Worm (Caenorhabditis elegans) whole organism, early embryonic: ENCODE results near the gene C46H3.1.

Source experiments
- B0310.2 ChIP-seq: sonication (generic microtip); optimal IDR thresholded peaks from 2 replicates; lab custom pipeline; 2016; ENCODE audit warnings: mild to moderate bottlenecking, missing genetic modification characterization, missing compliant biosample characterization
- F13C5.2 ChIP-seq: sonication (generic microtip); optimal IDR thresholded peaks from 2 replicates; lab custom pipeline; 2017; ENCODE audit warnings: mild to moderate bottlenecking, missing genetic modification characterization, inconsistent platforms, missing compliant biosample characterization
- aly-1 ChIP-seq: sonication (generic microtip); optimal IDR thresholded peaks from 2 replicates; lab custom pipeline; 2016; ENCODE audit warnings: missing genetic modification characterization, missing compliant biosample characterization
- ama-1 ChIP-seq: fragments of 150-350 bp; optimal IDR thresholded peaks from 2 replicates; lab custom pipeline; 2014
- ceh-13 ChIP-seq: fragments of 200-800 bp; sonication (Bioruptor generic); optimal IDR thresholded peaks from 2 replicates; lab custom pipeline; 2018; ENCODE audit warnings: mild to moderate bottlenecking, missing genetic modification characterization, missing compliant biosample characterization
- ceh-36 ChIP-seq: sonication (generic microtip); optimal IDR thresholded peaks from 2 replicates; lab custom pipeline; 2016; ENCODE audit warnings: missing genetic modification characterization, inconsistent platforms, missing compliant biosample characterization
- ets-7 ChIP-seq: sonication (generic microtip); optimal IDR thresholded peaks from 2 replicates; lab custom pipeline; 2016; ENCODE audit warnings: missing genotype, missing genetic modification characterization, missing compliant biosample characterization
- flt-1 ChIP-seq: fragments of 200-800 bp; sonication (Bioruptor generic); IDR thresholded peaks from 2 replicates; pipeline ENCODE4 v1.3.6; 2022; ENCODE audit warnings: missing genetic modification characterization, missing compliant biosample characterization
- hmbx-1 ChIP-seq: sonication (generic microtip); optimal IDR thresholded peaks from 2 replicates; lab custom pipeline; 2016; ENCODE audit warnings: mild to moderate bottlenecking, missing genetic modification characterization, missing compliant biosample characterization
- hmg-4 ChIP-seq: fragments of 200-800 bp; sonication (Bioruptor generic); optimal IDR thresholded peaks from 2 replicates; lab custom pipeline; 2018; ENCODE audit warnings: mild to moderate bottlenecking, missing genetic modification characterization, missing compliant biosample characterization
- hnd-1 ChIP-seq: sonication (generic microtip); optimal IDR thresholded peaks from 2 replicates; lab custom pipeline; 2016; ENCODE audit warnings: missing genetic modification characterization, missing compliant biosample characterization
- pes-1 ChIP-seq: fragments of 200-800 bp; sonication (Bioruptor generic); IDR thresholded peaks from 2 replicates; pipeline ENCODE4 v1.3.6; 2022; ENCODE audit warnings: missing genetic modification reagents, missing genetic modification characterization, missing compliant biosample characterization
- scrt-1 ChIP-seq: fragments of 200-800 bp; sonication (Bioruptor generic); IDR thresholded peaks from 2 replicates; pipeline ENCODE4 v1.3.6; 2022; ENCODE audit warnings: missing genetic modification characterization, missing compliant biosample characterization
- sea-1 ChIP-seq: fragments of 200-800 bp; sonication (Bioruptor generic); conservative IDR thresholded peaks from 2 replicates; pipeline ENCODE4 v1.3.6; 2022; ENCODE audit warnings: missing genetic modification characterization, missing compliant biosample characterization
- tbx-11 ChIP-seq: fragments of 200-800 bp; sonication (Bioruptor generic); IDR thresholded peaks from 2 replicates; pipeline ENCODE4 v1.3.6; 2022; ENCODE audit warnings: missing genetic modification characterization, missing compliant biosample characterization
- tbx-37 ChIP-seq: fragments of 200-800 bp; sonication (Bioruptor generic); conservative IDR thresholded peaks from 2 replicates; pipeline ENCODE4 v1.3.6; 2022; ENCODE audit warnings: missing genetic modification reagents, missing genetic modification characterization, missing compliant biosample characterization
- tra-4 ChIP-seq: sonication (generic microtip); optimal IDR thresholded peaks from 2 replicates; lab custom pipeline; 2017; ENCODE audit warnings: missing genetic modification characterization, missing compliant biosample characterization

C46H3.1 gene

ce11 chrX:1207915-1208314 lies 1.3 kb upstream of the C46H3.1 start:
- TF ChIP-seq ceh-13 (GFP tag; lab: Kevin White, UChicago) (no peak), tbx-37 (GFP tag; lab: Robert Waterston, UW) (no peak), sea-1 (GFP tag; lab: Robert Waterston, UW) (no peak), hmbx-1 (tag; lab: Kevin White, UChicago) (no peak), tra-4 (tag; lab: Kevin White, UChicago) (no peak)

- TF ChIP-seq tbx-11 (no peak), tbx-37 (GFP tag; lab: Robert Waterston, UW) (no peak), B0310.2 (no peak), hnd-1 (tag; lab: Kevin White, UChicago) (no peak), F13C5.2 (no peak), pes-1 (no peak), aly-1 (tag; lab: Kevin White, UChicago) (no peak)
Observed at ce11 chrX:1213136-1213535, 3.9 kb downstream of the C46H3.1 start.

ce11 chrX:1216833-1217232 lies 7.6 kb downstream of the C46H3.1 start:
- no peak for TF ChIP-seq ama-1 (lab: Kevin White, UChicago)
- TF ChIP-seq scrt-1 (GFP tag; lab: Robert Waterston, UW): no peak
- no peak for TF ChIP-seq tbx-37 (GFP tag; lab: Robert Waterston, UW)
- TF ChIP-seq pes-1: no peak
- no peak for TF ChIP-seq tbx-11
- no peak for TF ChIP-seq aly-1 (tag; lab: Kevin White, UChicago)
- no peak for TF ChIP-seq sea-1 (GFP tag; lab: Robert Waterston, UW)
- TF ChIP-seq hmbx-1 (tag; lab: Kevin White, UChicago): no peak
- no peak for TF ChIP-seq flt-1 (GFP tag; lab: Robert Waterston, UW)
- no peak for TF ChIP-seq F13C5.2
- no peak for TF ChIP-seq tra-4 (tag; lab: Kevin White, UChicago)
- TF ChIP-seq hmg-4 (GFP tag; lab: Kevin White, UChicago): no peak
- TF ChIP-seq hnd-1 (tag; lab: Kevin White, UChicago): no peak
- TF ChIP-seq ets-7 (tag; lab: Kevin White, UChicago): no peak
- no peak for TF ChIP-seq ceh-13 (GFP tag; lab: Kevin White, UChicago)
- TF ChIP-seq B0310.2: no peak
- TF ChIP-seq ceh-36: no peak

ce11 chrX:1218457-1218856 lies 9.3 kb downstream of the C46H3.1 start:
- TF ChIP-seq scrt-1 (GFP tag; lab: Robert Waterston, UW) (no peak), hmg-4 (GFP tag; lab: Kevin White, UChicago) (no peak), aly-1 (tag; lab: Kevin White, UChicago) (no peak), tbx-11 (no peak), ama-1 (lab: Kevin White, UChicago) (no peak), F13C5.2 (no peak), tra-4 (tag; lab: Kevin White, UChicago) (no peak), B0310.2 (no peak), hnd-1 (tag; lab: Kevin White, UChicago) (no peak), pes-1 (no peak), ceh-13 (GFP tag; lab: Kevin White, UChicago) (no peak), flt-1 (GFP tag; lab: Robert Waterston, UW) (no peak), hmbx-1 (tag; lab: Kevin White, UChicago) (no peak), ets-7 (tag; lab: Kevin White, UChicago) (no peak), sea-1 (GFP tag; lab: Robert Waterston, UW) (no peak), ceh-36 (no peak), tbx-37 (GFP tag; lab: Robert Waterston, UW) (no peak)

ce11 chrX:1222391-1222790 lies 13.2 kb downstream of the C46H3.1 start:
- TF ChIP-seq ets-7 (tag; lab: Kevin White, UChicago) (no peak), hmg-4 (GFP tag; lab: Kevin White, UChicago) (peak; percentile 42), flt-1 (GFP tag; lab: Robert Waterston, UW) (0 out of 2 replicates have a peak, but pooled peaks have one; percentile 9), tbx-11 (no peak)

ce11 chrX:1223089-1223488 lies 13.9 kb downstream of the C46H3.1 start:
- TF ChIP-seq scrt-1 (GFP tag; lab: Robert Waterston, UW): no peak
- no peak for TF ChIP-seq pes-1
- no peak for TF ChIP-seq tbx-37 (GFP tag; lab: Robert Waterston, UW)
- no peak for TF ChIP-seq ceh-13 (GFP tag; lab: Kevin White, UChicago)
- no peak for TF ChIP-seq hmg-4 (GFP tag; lab: Kevin White, UChicago)
- no peak for TF ChIP-seq hnd-1 (tag; lab: Kevin White, UChicago)
- no peak for TF ChIP-seq hmbx-1 (tag; lab: Kevin White, UChicago)

- TF ChIP-seq ama-1 (lab: Kevin White, UChicago) (no peak), hmbx-1 (tag; lab: Kevin White, UChicago) (no peak), ceh-13 (GFP tag; lab: Kevin White, UChicago) (no peak), scrt-1 (GFP tag; lab: Robert Waterston, UW) (no peak), hmg-4 (GFP tag; lab: Kevin White, UChicago) (peak; percentile 56), sea-1 (GFP tag; lab: Robert Waterston, UW) (no peak), aly-1 (tag; lab: Kevin White, UChicago) (no peak), ceh-36 (no peak), F13C5.2 (no peak), tbx-37 (GFP tag; lab: Robert Waterston, UW) (no peak), tbx-11 (no peak), tra-4 (tag; lab: Kevin White, UChicago) (no peak), pes-1 (peak; percentile 21; the same call in 1 of the 2 replicates)
Observed at ce11 chrX:1223841-1224240, 14.6 kb downstream of the C46H3.1 start.

- TF ChIP-seq tbx-11: no peak
- no peak for TF ChIP-seq tra-4 (tag; lab: Kevin White, UChicago)
- no peak for TF ChIP-seq hmg-4 (GFP tag; lab: Kevin White, UChicago)
- TF ChIP-seq hnd-1 (tag; lab: Kevin White, UChicago): no peak
- TF ChIP-seq ets-7 (tag; lab: Kevin White, UChicago): no peak
- no peak for TF ChIP-seq flt-1 (GFP tag; lab: Robert Waterston, UW)
- TF ChIP-seq ceh-13 (GFP tag; lab: Kevin White, UChicago): no peak
- no peak for TF ChIP-seq ama-1 (lab: Kevin White, UChicago)
- TF ChIP-seq ceh-36: no peak
- no peak for TF ChIP-seq B0310.2
- no peak for TF ChIP-seq pes-1
- no peak for TF ChIP-seq F13C5.2
- TF ChIP-seq aly-1 (tag; lab: Kevin White, UChicago): no peak
- TF ChIP-seq sea-1 (GFP tag; lab: Robert Waterston, UW): no peak
- no peak for TF ChIP-seq hmbx-1 (tag; lab: Kevin White, UChicago)
- TF ChIP-seq scrt-1 (GFP tag; lab: Robert Waterston, UW): no peak
- TF ChIP-seq tbx-37 (GFP tag; lab: Robert Waterston, UW): no peak
Observed at ce11 chrX:1230658-1231057, 21.5 kb downstream of the C46H3.1 start, which contains the start of gene C46H3.2. Gene C46H3.2, minus strand, starts transcription at chrX:1230758.
